Worm (Caenorhabditis elegans) whole organism, L1 larva: ENCODE data around the gene C05D12.7.

ENCODE experiments used
- C04F5.9 ChIP-seq: sonication (generic microtip); optimal IDR thresholded peaks from 2 replicates; lab custom pipeline; 2016; ENCODE audit warnings: missing genetic modification characterization, missing compliant biosample characterization
- F16B12.6 ChIP-seq: fragments of 150-350 bp; optimal IDR thresholded peaks from 2 replicates; lab custom pipeline; 2014; ENCODE audit warnings: missing biosample characterization, missing genetic modification characterization
- Y116A8C.19 ChIP-seq: sonication (generic microtip); optimal IDR thresholded peaks from 2 replicates; lab custom pipeline; 2016; ENCODE audit warnings: missing compliant biosample characterization, missing genetic modification characterization, borderline replicate concordance
- aha-1 ChIP-seq: fragments of 150-350 bp; optimal IDR thresholded peaks from 2 replicates; lab custom pipeline; 2014; ENCODE audit warnings: missing biosample characterization, missing genetic modification characterization
- ama-1 ChIP-seq: fragments of 150-350 bp; optimal IDR thresholded peaks from 2 replicates; lab custom pipeline; 2014
- ceh-63 ChIP-seq: fragments of 200-800 bp; sonication (Bioruptor generic); optimal IDR thresholded peaks from 2 replicates; lab custom pipeline; 2018; ENCODE audit warnings: mild to moderate bottlenecking, missing genetic modification characterization, missing compliant biosample characterization
- ceh-82 ChIP-seq, 3 experiments: fragments of 150-350 bp in 1 of 3; sonication (generic microtip) in 2 of 3; optimal IDR thresholded peaks; 2 replicates each; lab custom pipeline; 2014 to 2017; ENCODE audit warnings: missing biosample characterization in 3 of 3, missing genetic modification characterization in 3 of 3
- ceh-88 ChIP-seq: fragments of 200-800 bp; sonication (Bioruptor generic); IDR thresholded peaks from 2 replicates; pipeline ENCODE4 v1.3.6; 2022; ENCODE audit warnings: missing genetic modification characterization, missing compliant biosample characterization
- dpl-1 ChIP-seq, 3 experiments: fragments of 150-350 bp in 2 of 3; sonication (generic microtip) in 1 of 3; optimal IDR thresholded peaks; 2 replicates each; lab custom pipeline; 2014 to 2017; ENCODE audit warnings: missing biosample characterization in 3 of 3, missing genetic modification characterization in 3 of 3, missing genetic modification reagents in 3 of 3
- dsc-1 ChIP-seq: sonication (generic microtip); optimal IDR thresholded peaks from 2 replicates; lab custom pipeline; 2016; ENCODE audit warnings: mild to moderate bottlenecking, missing genetic modification characterization, missing compliant biosample characterization
- efl-3 ChIP-seq: fragments of 200-800 bp; sonication (Bioruptor generic); optimal IDR thresholded peaks from 2 replicates; lab custom pipeline; 2018; ENCODE audit warnings: mild to moderate bottlenecking, missing genetic modification characterization, missing compliant biosample characterization
- egl-13 ChIP-seq: sonication (generic microtip); optimal IDR thresholded peaks from 2 replicates; lab custom pipeline; 2016; ENCODE audit warnings: missing genotype, missing genetic modification reagents, missing genetic modification characterization, missing compliant biosample characterization
- ets-5 ChIP-seq: fragments of 200-800 bp; sonication (Bioruptor generic); IDR thresholded peaks from 2 replicates; pipeline ENCODE4 v1.3.6; 2022; ENCODE audit warnings: missing genetic modification characterization, missing compliant biosample characterization
- fkh-10 ChIP-seq: sonication (generic microtip); optimal IDR thresholded peaks from 2 replicates; lab custom pipeline; 2017; ENCODE audit warnings: missing biosample characterization, missing genetic modification reagents, missing genetic modification characterization
- fkh-4 ChIP-seq: sonication (generic microtip); optimal IDR thresholded peaks from 2 replicates; lab custom pipeline; 2016; ENCODE audit warnings: missing compliant biosample characterization, missing genetic modification characterization, borderline replicate concordance
- fkh-8 ChIP-seq: sonication (generic microtip); optimal IDR thresholded peaks from 2 replicates; lab custom pipeline; 2016; ENCODE audit warnings: mild to moderate bottlenecking, missing genetic modification characterization, missing compliant biosample characterization
- hlh-4 ChIP-seq: sonication (generic microtip); optimal IDR thresholded peaks from 2 replicates; lab custom pipeline; 2016; ENCODE audit warnings: mild to moderate bottlenecking, missing genetic modification characterization, missing compliant biosample characterization
- irx-1 ChIP-seq: sonication (generic microtip); optimal IDR thresholded peaks from 2 replicates; lab custom pipeline; 2016; ENCODE audit warnings: missing genetic modification characterization, missing compliant biosample characterization
- isw-1 ChIP-seq: fragments of 200-800 bp; sonication (Bioruptor generic); IDR thresholded peaks from 2 replicates; pipeline ENCODE4 v1.3.6; 2022; ENCODE audit warnings: missing genetic modification characterization, missing compliant biosample characterization
- jun-1 ChIP-seq: fragments of 150-350 bp; optimal IDR thresholded peaks from 2 replicates; lab custom pipeline; 2014; ENCODE audit warnings: missing biosample characterization, missing genetic modification reagents, missing genetic modification characterization
- lin-14 ChIP-seq: fragments of 200-800 bp; sonication (Bioruptor generic); optimal IDR thresholded peaks from 2 replicates; lab custom pipeline; 2018; ENCODE audit warnings: mild to moderate bottlenecking, missing genetic modification characterization, moderate library complexity, missing compliant biosample characterization
- lin-15B ChIP-seq: fragments of 150-350 bp; sonication (generic microtip); optimal IDR thresholded peaks from 3 replicates; lab custom pipeline; 2014; ENCODE audit warnings: missing biosample characterization, missing genetic modification characterization
- lin-35 ChIP-seq, 2 experiments: fragments of 150-350 bp; optimal IDR thresholded peaks; 2 replicates each; lab custom pipeline; 2014; ENCODE audit warnings: missing biosample characterization in 2 of 2, missing genetic modification characterization in 2 of 2, missing genetic modification reagents in 2 of 2
- lin-39 ChIP-seq: fragments of 150-350 bp; optimal IDR thresholded peaks from 2 replicates; lab custom pipeline; 2014; ENCODE audit warnings: missing biosample characterization, missing genetic modification reagents, missing genetic modification characterization
- mab-9 ChIP-seq: fragments of 200-800 bp; sonication (Bioruptor generic); IDR thresholded peaks from 2 replicates; pipeline ENCODE4 v1.3.6; 2022; ENCODE audit warnings: missing genetic modification reagents, missing genetic modification characterization, missing compliant biosample characterization
- mdl-1 ChIP-seq, 2 experiments: fragments of 150-350 bp; optimal IDR thresholded peaks; 2 replicates each; lab custom pipeline; 2014 to 2017; ENCODE audit warnings: missing biosample characterization in 2 of 2, missing genetic modification characterization in 2 of 2, inconsistent platforms in 1 of 2
- mep-1 ChIP-seq: fragments of 150-350 bp; optimal IDR thresholded peaks from 2 replicates; lab custom pipeline; 2014; ENCODE audit warnings: missing biosample characterization, missing genetic modification characterization
- nhr-20 ChIP-seq: sonication (generic microtip); optimal IDR thresholded peaks from 2 replicates; lab custom pipeline; 2016; ENCODE audit warnings: mild to moderate bottlenecking, missing genetic modification characterization, missing compliant biosample characterization
- nhr-237 ChIP-seq: fragments of 150-350 bp; optimal IDR thresholded peaks from 2 replicates; lab custom pipeline; 2014; ENCODE audit warnings: missing biosample characterization, missing genetic modification characterization
- nhr-28 ChIP-seq: fragments of 150-350 bp; optimal IDR thresholded peaks from 2 replicates; lab custom pipeline; 2014; ENCODE audit warnings: missing biosample characterization, missing genetic modification characterization
- nhr-47 ChIP-seq: sonication (generic microtip); optimal IDR thresholded peaks from 2 replicates; lab custom pipeline; 2016; ENCODE audit warnings: mild to moderate bottlenecking, missing genetic modification characterization, moderate library complexity, missing compliant biosample characterization
- nhr-71 ChIP-seq: sonication (generic microtip); optimal IDR thresholded peaks from 2 replicates; lab custom pipeline; 2016; ENCODE audit warnings: mild to moderate bottlenecking, missing genetic modification characterization, moderate library complexity, missing compliant biosample characterization
- nhr-77 ChIP-seq: fragments of 150-350 bp; optimal IDR thresholded peaks from 2 replicates; lab custom pipeline; 2014; ENCODE audit warnings: missing biosample characterization, missing genetic modification characterization
- nhr-84 ChIP-seq: sonication (generic microtip); optimal IDR thresholded peaks from 2 replicates; lab custom pipeline; 2017; ENCODE audit warnings: missing biosample characterization, missing genetic modification characterization
- nhr-85 ChIP-seq: sonication (generic microtip); peaks from one replicate; lab custom pipeline; 2016; ENCODE audit warnings: missing genetic modification characterization, inconsistent platforms, missing compliant biosample characterization
- nhr-90 ChIP-seq: sonication (generic microtip); optimal IDR thresholded peaks from 2 replicates; lab custom pipeline; 2016; ENCODE audit warnings: mild to moderate bottlenecking, missing genetic modification characterization, missing compliant biosample characterization; ENCODE audit not compliant: poor library complexity
- pag-3 ChIP-seq: sonication (generic microtip); optimal IDR thresholded peaks from 2 replicates; lab custom pipeline; 2017; ENCODE audit warnings: missing genetic modification characterization, mild to moderate bottlenecking, missing compliant biosample characterization, antibody characterized with exemption, borderline replicate concordance; ENCODE audit not compliant: insufficient read depth
- pax-3 ChIP-seq: fragments of 200-800 bp; sonication (Bioruptor generic); optimal IDR thresholded peaks from 2 replicates; lab custom pipeline; 2018; ENCODE audit warnings: mild to moderate bottlenecking, missing genetic modification characterization, moderate library complexity, missing compliant biosample characterization
- skn-1 ChIP-seq: fragments of 150-350 bp; optimal IDR thresholded peaks from 2 replicates; lab custom pipeline; 2014; ENCODE audit warnings: missing biosample characterization, missing genetic modification characterization
- snpc-4 ChIP-seq: fragments of 150-350 bp; optimal IDR thresholded peaks from 2 replicates; lab custom pipeline; 2014; ENCODE audit warnings: missing biosample characterization, missing genetic modification characterization
- sox-4 ChIP-seq: sonication (generic microtip); optimal IDR thresholded peaks from 2 replicates; lab custom pipeline; 2016; ENCODE audit warnings: missing genetic modification characterization, missing compliant biosample characterization
- sptf-1 ChIP-seq: fragments of 150-350 bp; optimal IDR thresholded peaks from 2 replicates; lab custom pipeline; 2014; ENCODE audit warnings: missing biosample characterization, missing genetic modification characterization
- swsn-7 ChIP-seq: sonication (generic microtip); optimal IDR thresholded peaks from 2 replicates; lab custom pipeline; 2016; ENCODE audit warnings: missing genetic modification characterization, missing compliant biosample characterization
- tbx-2 ChIP-seq: sonication (generic microtip); optimal IDR thresholded peaks from 2 replicates; lab custom pipeline; 2016; ENCODE audit warnings: missing genetic modification characterization, missing compliant biosample characterization
- unc-30 ChIP-seq: sonication (generic microtip); optimal IDR thresholded peaks from 2 replicates; lab custom pipeline; 2017; ENCODE audit warnings: missing biosample characterization, missing genetic modification characterization
- unc-62 ChIP-seq: fragments of 150-350 bp; optimal IDR thresholded peaks from 2 replicates; lab custom pipeline; 2014; ENCODE audit warnings: missing biosample characterization, missing genetic modification reagents, missing genetic modification characterization
- unc-98 ChIP-seq: fragments of 200-800 bp; sonication (Bioruptor generic); IDR thresholded peaks from 2 replicates; pipeline ENCODE4 v1.3.6; 2022; ENCODE audit warnings: missing genetic modification characterization, missing compliant biosample characterization
- vab-15 ChIP-seq: sonication (generic microtip); optimal IDR thresholded peaks from 2 replicates; lab custom pipeline; 2017; ENCODE audit warnings: missing genotype, mild to moderate bottlenecking, missing genetic modification characterization, missing compliant biosample characterization
- zag-1 ChIP-seq: fragments of 150-350 bp; optimal IDR thresholded peaks from 2 replicates; lab custom pipeline; 2014; ENCODE audit warnings: missing biosample characterization, missing genetic modification characterization
- ztf-11 ChIP-seq, 2 experiments: sonication (generic microtip); optimal IDR thresholded peaks; 2 replicates each; lab custom pipeline; 2016 to 2017; ENCODE audit warnings: missing genetic modification characterization in 2 of 2, missing biosample characterization in 1 of 2, missing compliant biosample characterization in 1 of 2

C05D12.7 gene

ce11 chrII:11376598-11377108, 33.2 kb upstream of the C05D12.7 start (continued):
- TF ChIP-seq lin-14 (GFP tag; lab: Kevin White, UChicago) (peak; percentile 66), nhr-28 (tag; lab: Kevin White, UChicago) (no peak), ama-1 (peak; percentile 82), hlh-4 (tag; lab: Kevin White, UChicago) (no peak), unc-98 (GFP tag; lab: Robert Waterston, UW) (no peak), lin-15B (tag; lab: Kevin White, UChicago) (peak; percentile 13), lin-35 (GFP tag; optimal IDR thresholded peaks at IDR 0.05; lab: Kevin White, UChicago) (no peak), skn-1 (tag; lab: Kevin White, UChicago) (no peak), efl-3 (GFP tag; lab: Kevin White, UChicago) (no peak), dpl-1 (GFP tag; optimal IDR thresholded peaks at IDR 0.05; lab: Kevin White, UChicago) (peak in 2 of 3 experiments; percentile 17 to 35), nhr-77 (peak; percentile 16), egl-13 (tag; lab: Kevin White, UChicago) (no peak), unc-62 (GFP tag; lab: Kevin White, UChicago) (no peak), jun-1 (no peak), mdl-1 (tag; optimal IDR thresholded peaks at IDR 0.05; lab: Kevin White, UChicago) (no peak), mep-1 (no peak), Y116A8C.19 (tag; lab: Kevin White, UChicago) (no peak), ceh-82 (tag; optimal IDR thresholded peaks at IDR 0.05; lab: Kevin White, UChicago) (no peak), sptf-1 (tag; lab: Kevin White, UChicago) (no peak), pax-3 (tag; lab: Kevin White, UChicago) (no peak), unc-30 (tag; lab: Kevin White, UChicago) (no peak), irx-1 (tag; lab: Kevin White, UChicago) (no peak), fkh-10 (GFP tag; lab: Kevin White, UChicago) (no peak), nhr-20 (peak; percentile 52), tbx-2 (tag; lab: Kevin White, UChicago) (no peak), swsn-7 (tag; lab: Kevin White, UChicago) (peak; percentile 42), fkh-8 (no peak), nhr-237 (tag; lab: Kevin White, UChicago) (no peak), lin-39 (tag; lab: Kevin White, UChicago) (peak; percentile 34), nhr-47 (peak; percentile 68), pag-3 (no peak), mab-9 (GFP tag; lab: Robert Waterston, UW) (no peak), snpc-4 (tag; lab: Kevin White, UChicago) (peak; percentile 96), ceh-63 (GFP tag; lab: Kevin White, UChicago) (no peak), dsc-1 (tag; lab: Kevin White, UChicago) (no peak), fkh-4 (tag; lab: Kevin White, UChicago) (no peak), zag-1 (tag; lab: Kevin White, UChicago) (no peak), nhr-71 (tag; lab: Kevin White, UChicago) (peak; percentile 69), aha-1 (tag; lab: Kevin White, UChicago) (no peak)

- TF ChIP-seq ets-5 (GFP tag; lab: Robert Waterston, UW) (no peak), nhr-47 (peak; percentile 10), unc-62 (GFP tag; lab: Kevin White, UChicago) (no peak), nhr-90 (no peak), sox-4 (tag; lab: Kevin White, UChicago) (no peak), dsc-1 (tag; lab: Kevin White, UChicago) (peak; percentile 56), F16B12.6 (tag; lab: Kevin White, UChicago) (no peak), dpl-1 (GFP tag; optimal IDR thresholded peaks at IDR 0.05; lab: Kevin White, UChicago) (no peak), ceh-88 (GFP tag; lab: Robert Waterston, UW) (no peak), pax-3 (tag; lab: Kevin White, UChicago) (no peak), snpc-4 (tag; lab: Kevin White, UChicago) (no peak), isw-1 (no peak), fkh-10 (GFP tag; lab: Kevin White, UChicago) (no peak), pag-3 (no peak), unc-30 (tag; lab: Kevin White, UChicago) (no peak), Y116A8C.19 (tag; lab: Kevin White, UChicago) (no peak), aha-1 (tag; lab: Kevin White, UChicago) (no peak), nhr-85 (no peak), nhr-71 (tag; lab: Kevin White, UChicago) (no peak), mep-1 (no peak), fkh-8 (peak; percentile 53), ztf-11 (tag; optimal IDR thresholded peaks at IDR 0.05; lab: Kevin White, UChicago) (no peak), C04F5.9 (no peak), unc-98 (GFP tag; lab: Robert Waterston, UW) (no peak), vab-15 (tag; lab: Kevin White, UChicago) (no peak), nhr-84 (tag; lab: Kevin White, UChicago) (no peak), fkh-4 (tag; lab: Kevin White, UChicago) (no peak)
These were observed 32.2 kb upstream of the C05D12.7 start for ce11 chrII:11377700-11378099.
